Fruit fly (Drosophila melanogaster) whole organism, embryonic: ENCODE results near the gene CG14431.

Experiments
- Asciz ChIP-seq: fragments of 200-800 bp; sonication (Bioruptor generic); optimal IDR thresholded peaks from 2 replicates; lab custom pipeline; 2017; ENCODE audit warnings: missing biosample characterization, mild to moderate bottlenecking, missing genetic modification characterization, missing genetic modification reagents
- CG10565 ChIP-seq: fragments of 200-800 bp; sonication (Bioruptor generic); optimal IDR thresholded peaks from 3 replicates; lab custom pipeline; 2016; ENCODE audit warnings: missing biosample characterization, mild to moderate bottlenecking, missing genetic modification characterization
- CG10959 ChIP-seq: fragments of 200-800 bp; sonication (Bioruptor generic); IDR thresholded peaks from 2 replicates; pipeline ENCODE4 v1.3.6; 2022; ENCODE audit warnings: missing biosample characterization, missing genetic modification characterization
- CG12219 ChIP-seq: fragments of 200-800 bp; sonication (Bioruptor generic); optimal IDR thresholded peaks from 3 replicates; lab custom pipeline; 2018; ENCODE audit warnings: missing biosample characterization, mild to moderate bottlenecking, missing genetic modification characterization
- CG12299 ChIP-seq: fragments of 200-800 bp; sonication (Bioruptor generic); optimal IDR thresholded peaks from 2 replicates; lab custom pipeline; 2018; ENCODE audit warnings: missing biosample characterization, mild to moderate bottlenecking, missing genetic modification characterization
- CG13287 ChIP-seq: fragments of 200-800 bp; sonication (Bioruptor generic); IDR thresholded peaks from 2 replicates; pipeline ENCODE4 v1.3.6; 2022; ENCODE audit warnings: missing biosample characterization, missing genetic modification characterization; ENCODE audit not compliant: partially characterized antibody
- CG15514 ChIP-seq: fragments of 200-800 bp; sonication (Bioruptor generic); optimal IDR thresholded peaks from 3 replicates; lab custom pipeline; 2017; ENCODE audit warnings: missing biosample characterization, missing genetic modification characterization, mild to moderate bottlenecking, moderate library complexity, missing genetic modification reagents
- CG16813 ChIP-seq: fragments of 200-800 bp; sonication (Bioruptor generic); IDR thresholded peaks from 3 replicates; pipeline ENCODE4 v1.3.6; 2022; ENCODE audit warnings: missing biosample characterization, missing genetic modification characterization; ENCODE audit not compliant: partially characterized antibody
- CG17361 ChIP-seq: fragments of 200-800 bp; sonication (Bioruptor generic); IDR thresholded peaks from 3 replicates; pipeline ENCODE4 v1.3.6; 2022; ENCODE audit warnings: missing biosample characterization, missing genetic modification characterization
- CG18599 ChIP-seq: fragments of 200-800 bp; sonication (Bioruptor generic); optimal IDR thresholded peaks from 3 replicates; lab custom pipeline; 2017; ENCODE audit warnings: missing biosample characterization, missing genetic modification characterization, mild to moderate bottlenecking, moderate library complexity, missing genetic modification reagents
- CG2120 ChIP-seq: fragments of 200-800 bp; sonication (Bioruptor generic); optimal IDR thresholded peaks from 3 replicates; lab custom pipeline; 2016; ENCODE audit warnings: missing biosample characterization, missing genetic modification characterization
- CG42726 ChIP-seq: fragments of 200-800 bp; sonication (Bioruptor generic); IDR thresholded peaks from 2 replicates; pipeline ENCODE4 v1.3.6; 2022; ENCODE audit warnings: missing biosample characterization, missing genetic modification characterization; ENCODE audit not compliant: partially characterized antibody
- CG4404 ChIP-seq: fragments of 200-800 bp; sonication (Bioruptor generic); IDR thresholded peaks from 2 replicates; pipeline ENCODE4 v1.3.6; 2022; ENCODE audit warnings: missing biosample characterization, missing genetic modification characterization
- CG4730 ChIP-seq: fragments of 200-800 bp; sonication (Bioruptor generic); IDR thresholded peaks from 2 replicates; pipeline ENCODE4 v1.3.6; 2022; ENCODE audit warnings: missing biosample characterization, missing genetic modification characterization
- CG6254 ChIP-seq: fragments of 200-800 bp; sonication (Bioruptor generic); optimal IDR thresholded peaks from 3 replicates; lab custom pipeline; 2017; ENCODE audit warnings: mild to moderate bottlenecking, missing biosample characterization, missing genetic modification reagents, missing genetic modification characterization
- CG6689 ChIP-seq: fragments of 200-800 bp; sonication (Bioruptor generic); IDR thresholded peaks from 2 replicates; pipeline ENCODE4 v1.3.6; 2022; ENCODE audit warnings: missing biosample characterization, missing genetic modification characterization
- CG6854 ChIP-seq: fragments of 200-800 bp; sonication (Bioruptor generic); optimal IDR thresholded peaks from 3 replicates; lab custom pipeline; 2017; ENCODE audit warnings: missing biosample characterization, mild to moderate bottlenecking, missing genetic modification characterization
- CG7556 ChIP-seq: fragments of 200-800 bp; sonication (Bioruptor generic); optimal IDR thresholded peaks from 2 replicates; lab custom pipeline; 2017; ENCODE audit warnings: missing biosample characterization, mild to moderate bottlenecking, missing genetic modification characterization
- CG9609 ChIP-seq: fragments of 200-800 bp; sonication (Bioruptor generic); optimal IDR thresholded peaks from 3 replicates; lab custom pipeline; 2016; ENCODE audit warnings: missing biosample characterization, missing genetic modification characterization
- Dp ChIP-seq: fragments of 200-800 bp; sonication (Bioruptor generic); optimal IDR thresholded peaks from 2 replicates; lab custom pipeline; 2018; ENCODE audit warnings: missing biosample characterization, mild to moderate bottlenecking, missing genetic modification characterization, moderate library complexity
- E2f1 ChIP-seq: fragments of 200-800 bp; sonication (Bioruptor generic); IDR thresholded peaks from 2 replicates; pipeline ENCODE4 v1.3.6; 2022; ENCODE audit warnings: missing biosample characterization, missing genetic modification characterization
- HmgZ ChIP-seq: fragments of 200-800 bp; sonication (Bioruptor generic); optimal IDR thresholded peaks from 2 replicates; lab custom pipeline; 2018; ENCODE audit warnings: missing biosample characterization, mild to moderate bottlenecking, missing genetic modification characterization
- Hr78 ChIP-seq, 2 experiments: fragments of 200-800 bp in 1 of 2; fragments of >200 bp in 1 of 2; sonication (Bioruptor generic) in 1 of 2; optimal IDR thresholded peaks; 2 replicates each; lab custom pipeline; 2017 to 2019; ENCODE audit warnings: missing biosample characterization in 2 of 2, missing genetic modification characterization in 2 of 2, mild to moderate bottlenecking in 1 of 2, moderate library complexity in 1 of 2
- MBD-R2 ChIP-seq: fragments of 200-800 bp; sonication (Bioruptor generic); IDR thresholded peaks from 2 replicates; pipeline ENCODE4 v1.3.6; 2022; ENCODE audit warnings: missing biosample characterization, missing genetic modification characterization
- NC2β ChIP-seq: fragments of 200-800 bp; sonication (Bioruptor generic); optimal IDR thresholded peaks from 2 replicates; lab custom pipeline; 2016; ENCODE audit warnings: missing biosample characterization, missing genetic modification characterization
- Nf-YB ChIP-seq: fragments of 200-800 bp; sonication (Bioruptor generic); optimal IDR thresholded peaks from 3 replicates; lab custom pipeline; 2019; ENCODE audit warnings: missing biosample characterization, mild to moderate bottlenecking, missing genetic modification characterization, moderate library complexity
- Opbp ChIP-seq: fragments of 200-800 bp; sonication (Bioruptor generic); IDR thresholded peaks from 3 replicates; pipeline ENCODE4 v1.3.6; 2022; ENCODE audit warnings: missing biosample characterization, missing genetic modification characterization; ENCODE audit not compliant: partially characterized antibody
- Pdp1 ChIP-seq, 2 experiments: fragments of 200-800 bp; sonication (Bioruptor generic); optimal IDR thresholded peaks; 3 replicates each; lab custom pipeline; 2016; ENCODE audit warnings: missing biosample characterization in 2 of 2, missing genetic modification characterization in 2 of 2, mild to moderate bottlenecking in 1 of 2, moderate library complexity in 1 of 2
- Rx ChIP-seq: fragments of 200-800 bp; sonication (Bioruptor generic); IDR thresholded peaks from 2 replicates; pipeline ENCODE4 v1.3.6; 2022; ENCODE audit warnings: missing biosample characterization, missing genetic modification characterization
- Sry-β ChIP-seq: fragments of 200-800 bp; sonication (Bioruptor generic); optimal IDR thresholded peaks from 2 replicates; lab custom pipeline; 2018; ENCODE audit warnings: missing biosample characterization, mild to moderate bottlenecking, missing genetic modification characterization, moderate library complexity
- bsh ChIP-seq, 2 experiments: fragments of 200-800 bp; sonication (Bioruptor generic); optimal IDR thresholded peaks; 2 replicates each; lab custom pipeline; 2017 to 2018; ENCODE audit warnings: mild to moderate bottlenecking in 2 of 2, missing biosample characterization in 2 of 2, missing genetic modification characterization in 2 of 2, moderate library complexity in 1 of 2
- cato ChIP-seq: fragments of 200-800 bp; sonication (Bioruptor generic); optimal IDR thresholded peaks from 2 replicates; lab custom pipeline; 2016; ENCODE audit warnings: missing biosample characterization, missing genetic modification characterization, borderline replicate concordance
- caup ChIP-seq: fragments of 200-800 bp; sonication (Bioruptor generic); optimal IDR thresholded peaks from 3 replicates; lab custom pipeline; 2017; ENCODE audit warnings: missing biosample characterization, mild to moderate bottlenecking, missing genetic modification characterization, moderate library complexity; ENCODE audit not compliant: severe bottlenecking
- crp ChIP-seq, 2 experiments: fragments of 200-800 bp; sonication (Bioruptor generic); optimal IDR thresholded peaks; 2 replicates in 1 of 2; 3 replicates in 1 of 2; lab custom pipeline; 2017; ENCODE audit warnings: missing biosample characterization in 2 of 2, missing genetic modification characterization in 2 of 2, mild to moderate bottlenecking in 1 of 2, moderate library complexity in 1 of 2
- dan ChIP-seq: fragments of 200-800 bp; sonication (Bioruptor generic); IDR thresholded peaks from 2 replicates; pipeline ENCODE4 v1.3.6; 2022; ENCODE audit warnings: missing biosample characterization, missing genetic modification characterization
- danr ChIP-seq: fragments of 200-800 bp; sonication (Bioruptor generic); IDR thresholded peaks from 2 replicates; pipeline ENCODE4 v1.3.6; 2022; ENCODE audit warnings: missing biosample characterization, missing genetic modification characterization
- dysf ChIP-seq: fragments of 200-800 bp; sonication (Bioruptor generic); IDR thresholded peaks from 3 replicates; pipeline ENCODE4 v1.3.6; 2022; ENCODE audit warnings: missing biosample characterization, missing genetic modification characterization
- fd102C ChIP-seq: fragments of 200-800 bp; sonication (Bioruptor generic); optimal IDR thresholded peaks from 2 replicates; lab custom pipeline; 2018; ENCODE audit warnings: missing biosample characterization, mild to moderate bottlenecking, missing genetic modification characterization, moderate library complexity
- jing ChIP-seq: fragments of 200-800 bp; sonication (Bioruptor generic); optimal IDR thresholded peaks from 2 replicates; lab custom pipeline; 2018; ENCODE audit warnings: missing biosample characterization, mild to moderate bottlenecking, missing genetic modification characterization
- lov ChIP-seq, 2 experiments: fragments of 200-800 bp in 1 of 2; fragments of >200 bp in 1 of 2; sonication (Bioruptor generic) in 1 of 2; IDR thresholded peaks in 1 of 2; optimal IDR thresholded peaks in 1 of 2; 2 replicates in 1 of 2; 3 replicates in 1 of 2; pipeline versions ENCODE4 v1.3.6 to Lab custom; 2017 to 2022; ENCODE audit warnings: missing biosample characterization in 1 of 2, missing genetic modification characterization in 1 of 2
- nom ChIP-seq: fragments of 200-800 bp; sonication (Bioruptor generic); optimal IDR thresholded peaks from 2 replicates; lab custom pipeline; 2017; ENCODE audit warnings: missing biosample characterization, missing genetic modification characterization, mild to moderate bottlenecking, moderate library complexity, missing genetic modification reagents
- pros ChIP-seq: fragments of 200-800 bp; sonication (Bioruptor generic); optimal IDR thresholded peaks from 3 replicates; lab custom pipeline; 2019; ENCODE audit warnings: missing biosample characterization, mild to moderate bottlenecking, missing genetic modification characterization, moderate library complexity
- sc ChIP-seq, 3 experiments: fragments of >200 bp in 2 of 3; fragments of 200-800 bp in 1 of 3; sonication (Bioruptor generic) in 1 of 3; optimal IDR thresholded peaks; 2 replicates in 2 of 3; 3 replicates in 1 of 3; lab custom pipeline; 2017; ENCODE audit warnings: mild to moderate bottlenecking in 1 of 3, missing biosample characterization in 1 of 3, missing genetic modification characterization in 1 of 3, missing genetic modification reagents in 1 of 3
- slbo ChIP-seq: fragments of 200-800 bp; sonication (Bioruptor generic); IDR thresholded peaks from 2 replicates; pipeline ENCODE4 v1.3.6; 2022; ENCODE audit warnings: missing biosample characterization, missing genetic modification characterization
- ttk ChIP-seq: fragments of 200-800 bp; sonication (Bioruptor generic); IDR thresholded peaks from 2 replicates; pipeline ENCODE4 v2.1.2; 2022; ENCODE audit warnings: missing biosample characterization, missing genetic modification characterization
- wek ChIP-seq: fragments of 200-800 bp; sonication (Bioruptor generic); optimal IDR thresholded peaks from 3 replicates; lab custom pipeline; 2018; ENCODE audit warnings: missing biosample characterization, mild to moderate bottlenecking, missing genetic modification characterization, moderate library complexity
- yki ChIP-seq: fragments of >200 bp; optimal IDR thresholded peaks from 3 replicates; lab custom pipeline; 2018

The CG14431 gene

DNA sequence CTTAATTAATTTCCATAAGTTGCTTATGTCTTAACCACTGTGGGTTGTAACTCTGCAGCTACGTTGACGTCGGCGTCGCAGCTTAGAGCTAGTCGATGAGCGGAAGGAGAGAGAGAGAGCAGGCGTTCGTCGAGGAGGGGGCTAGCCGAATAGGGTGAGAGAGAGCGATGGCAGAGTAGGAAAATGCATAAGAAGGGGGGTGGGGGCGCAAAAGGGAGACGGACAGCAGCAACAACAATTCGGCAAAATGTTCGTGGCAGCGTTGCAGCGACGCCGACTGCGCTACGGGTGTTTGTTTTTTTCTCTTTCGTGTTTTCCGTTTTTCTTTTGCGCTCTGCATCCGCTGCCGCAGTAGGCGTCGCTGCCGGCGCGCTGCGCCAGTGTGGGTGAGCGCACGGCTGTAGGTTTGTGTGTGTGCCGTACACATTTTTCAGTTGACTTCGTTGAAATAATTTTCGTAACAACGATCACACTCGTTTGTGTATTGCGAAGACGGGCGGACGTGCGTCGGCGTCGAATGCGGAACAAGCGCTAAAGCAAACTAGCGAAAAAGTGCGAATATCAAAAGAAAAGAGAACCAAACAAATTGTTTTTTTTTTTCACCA is 40.0 kb upstream of the CG14431 start (continued):
- TF ChIP-seq crp (GFP tag; optimal IDR thresholded peaks at IDR 0.05; lab: Kevin White, UChicago) (no peak), cato (GFP tag; lab: Kevin White, UChicago) (no peak), CG9609 (GFP tag; lab: Kevin White, UChicago) (no peak), CG7556 (peak; percentile 93), CG13287 (GFP tag; lab: Robert Waterston, UW) (peak; percentile 46; the same call in 1 of the 2 replicates), NC2β (GFP tag; lab: Kevin White, UChicago) (no peak), Opbp (peak; percentile 55; the same call in 2 of the 3 replicates), Dp (GFP tag; lab: Kevin White, UChicago) (no peak), wek (GFP tag; lab: Kevin White, UChicago) (no peak), ttk (GFP tag; lab: Robert Waterston, UW) (no peak), nom (GFP tag; lab: Kevin White, UChicago) (peak; percentile 27), jing (GFP tag; lab: Kevin White, UChicago) (no peak), HmgZ (tag; lab: Kevin White, UChicago) (no peak), Pdp1 (GFP tag; optimal IDR thresholded peaks at IDR 0.05; lab: Kevin White, UChicago) (peak in 1 of 2 experiments; percentile 51), CG4730 (GFP tag; lab: Robert Waterston, UW) (no peak), Hr78 (GFP tag; optimal IDR thresholded peaks at IDR 0.05; lab: Kevin White, UChicago) (peak in 1 of 2 experiments; percentile 3), CG16813 (0 out of 3 replicates have a peak, but pooled peaks have one; percentile 11), dysf (GFP tag; lab: Robert Waterston, UW) (no peak), danr (GFP tag; lab: Robert Waterston, UW) (no peak), CG6689 (no peak), MBD-R2 (GFP tag; lab: Robert Waterston, UW) (no peak), CG10959 (GFP tag; lab: Robert Waterston, UW) (no peak), CG4404 (no peak), Rx (GFP tag; lab: Robert Waterston, UW) (no peak), CG17361 (GFP tag; lab: Robert Waterston, UW) (no peak; the same call in 2 of the 3 replicates), CG12299 (tag; lab: Kevin White, UChicago) (peak; percentile 16), CG42726 (GFP tag; lab: Robert Waterston, UW) (peak; percentile 62; the same call in 1 of the 2 replicates), Asciz (GFP tag; lab: Kevin White, UChicago) (peak; percentile 45), yki (lab: Kevin White, UChicago) (peak; percentile 60), caup (no peak), CG18599 (GFP tag; lab: Kevin White, UChicago) (no peak), E2f1 (GFP tag; lab: Robert Waterston, UW) (no peak), CG6854 (GFP tag; lab: Kevin White, UChicago) (no peak), CG2120 (GFP tag; lab: Kevin White, UChicago) (peak; percentile 26), CG12219 (GFP tag; lab: Kevin White, UChicago) (no peak), pros (GFP tag; lab: Kevin White, UChicago) (peak; percentile 75), CG10565 (no peak), bsh (GFP tag; optimal IDR thresholded peaks at IDR 0.05; lab: Kevin White, UChicago) (peak in 1 of 2 experiments; percentile 27), Sry-β (GFP tag; lab: Kevin White, UChicago) (no peak), CG15514 (no peak), slbo (GFP tag; lab: Robert Waterston, UW) (peak; percentile 44), fd102C (GFP tag; lab: Kevin White, UChicago) (no peak), sc (optimal IDR thresholded peaks at IDR 0.05; lab: Kevin White, UChicago) (no peak), sc (GFP tag; optimal IDR thresholded peaks at IDR 0.05; lab: Kevin White, UChicago) (no peak), dan (GFP tag; lab: Robert Waterston, UW) (no peak), lov (optimal IDR thresholded peaks at IDR 0.05; lab: Kevin White, UChicago) (no peak), lov (GFP tag; IDR thresholded peaks at IDR 0.05; lab: Robert Waterston, UW) (peak; percentile 67; the same call in 1 of the 3 replicates), CG6254 (GFP tag; lab: Kevin White, UChicago) (no peak), Nf-YB (GFP tag; lab: Kevin White, UChicago) (no peak)
